Worm (Caenorhabditis elegans): ENCODE data around the gene srw-6.

- TF ChIP-seq nhr-25 (tag; optimal IDR thresholded peaks at IDR 0.05), result no peak
- TF ChIP-seq fos-1 (tag; optimal IDR thresholded peaks at IDR 0.05), result no peak
- no peak for TF ChIP-seq nhr-12 (tag; optimal IDR thresholded peaks at IDR 0.05)
- TF ChIP-seq lsy-2 (tag; optimal IDR thresholded peaks at IDR 0.05), result no peak
- no peak for TF ChIP-seq aly-2 (tag; optimal IDR thresholded peaks at IDR 0.05)
- no peak for TF ChIP-seq elt-3 (tag; optimal IDR thresholded peaks at IDR 0.05)
- TF ChIP-seq snpc-4 (tag; optimal IDR thresholded peaks at IDR 0.05), result no peak
- TF ChIP-seq ztf-1 (GFP tag; conservative IDR thresholded peaks at IDR 0.05), result no peak
- no peak for TF ChIP-seq egl-27 (tag; optimal IDR thresholded peaks at IDR 0.05)
- no peak for TF ChIP-seq mab-5 (tag; optimal IDR thresholded peaks at IDR 0.05)
- no peak for TF ChIP-seq ztf-11 (tag; optimal IDR thresholded peaks at IDR 0.05)
- no peak for TF ChIP-seq nhr-237 (tag; optimal IDR thresholded peaks at IDR 0.05)
Measured at ce11 chrV:3811541-3811940, 3.1 kb downstream of the srw-6 start, which contains the start of gene scl-13.
